Worm (Caenorhabditis elegans) whole organism, L3 larva: ENCODE results near the gene K11H12.7.

Experiments
- R02D3.7 ChIP-seq: fragments of 150-350 bp; optimal IDR thresholded peaks from 2 replicates; lab custom pipeline; 2014; ENCODE audit warnings: missing biosample characterization, missing genetic modification characterization
- ZK546.5 ChIP-seq: sonication (generic microtip); optimal IDR thresholded peaks from 2 replicates; lab custom pipeline; 2017; ENCODE audit warnings: missing biosample characterization, missing genetic modification characterization
- aly-2 ChIP-seq: fragments of 150-350 bp; optimal IDR thresholded peaks from 2 replicates; lab custom pipeline; 2014; ENCODE audit warnings: missing biosample characterization, missing genetic modification characterization
- ama-1 ChIP-seq: fragments of 150-350 bp; optimal IDR thresholded peaks from 2 replicates; lab custom pipeline; 2018
- ceh-16 ChIP-seq: sonication (generic microtip); optimal IDR thresholded peaks from 2 replicates; lab custom pipeline; 2017; ENCODE audit warnings: missing biosample characterization, missing genetic modification characterization
- ceh-28 ChIP-seq: fragments of 150-350 bp; optimal IDR thresholded peaks from 2 replicates; lab custom pipeline; 2014; ENCODE audit warnings: missing biosample characterization, missing genetic modification reagents, missing genetic modification characterization
- ceh-82 ChIP-seq: fragments of 150-350 bp; optimal IDR thresholded peaks from 2 replicates; lab custom pipeline; 2014; ENCODE audit warnings: missing biosample characterization, missing genetic modification characterization
- ceh-9 ChIP-seq: sonication (generic microtip); optimal IDR thresholded peaks from 2 replicates; lab custom pipeline; 2018; ENCODE audit warnings: missing biosample characterization, missing genetic modification characterization
- daf-12 ChIP-seq: fragments of 150-350 bp; optimal IDR thresholded peaks from 2 replicates; lab custom pipeline; 2014; ENCODE audit warnings: missing biosample characterization, missing genetic modification reagents, missing genetic modification characterization
- egl-27 ChIP-seq: sonication (generic microtip); optimal IDR thresholded peaks from 4 replicates; lab custom pipeline; 2017; ENCODE audit warnings: missing biosample characterization, missing genetic modification reagents, missing genetic modification characterization
- egl-5 ChIP-seq: fragments of 150-350 bp; optimal IDR thresholded peaks from 2 replicates; lab custom pipeline; 2017; ENCODE audit warnings: missing biosample characterization, missing genetic modification reagents, missing genetic modification characterization, inconsistent platforms
- elt-1 ChIP-seq: fragments of 150-350 bp; optimal IDR thresholded peaks from 2 replicates; lab custom pipeline; 2014; ENCODE audit warnings: missing biosample characterization, missing genetic modification characterization
- elt-2 ChIP-seq: sonication (generic microtip); optimal IDR thresholded peaks from 2 replicates; lab custom pipeline; 2016; ENCODE audit warnings: missing genetic modification reagents, mild to moderate bottlenecking, missing genetic modification characterization, missing compliant biosample characterization
- elt-3 ChIP-seq, 3 experiments: fragments of 150-350 bp in 1 of 3; sonication (generic microtip) in 2 of 3; optimal IDR thresholded peaks; 2 replicates in 2 of 3; 4 replicates in 1 of 3; lab custom pipeline; 2014 to 2017; ENCODE audit warnings: missing biosample characterization in 3 of 3, missing genetic modification characterization in 3 of 3
- eor-1 ChIP-seq, 2 experiments: fragments of 150-350 bp; optimal IDR thresholded peaks; 2 replicates each; lab custom pipeline; 2014 to 2018; ENCODE audit warnings: missing biosample characterization in 2 of 2, missing genetic modification characterization in 2 of 2
- fkh-10 ChIP-seq: sonication (generic microtip); optimal IDR thresholded peaks from 2 replicates; lab custom pipeline; 2017; ENCODE audit warnings: missing biosample characterization, missing genetic modification reagents, missing genetic modification characterization
- fkh-2 ChIP-seq: fragments of 150-350 bp; optimal IDR thresholded peaks from 2 replicates; lab custom pipeline; 2014; ENCODE audit warnings: missing biosample characterization, missing genetic modification reagents, missing genetic modification characterization
- fos-1 ChIP-seq: fragments of 150-350 bp; optimal IDR thresholded peaks from 2 replicates; lab custom pipeline; 2014; ENCODE audit warnings: missing biosample characterization, missing genetic modification characterization
- hmg-11 ChIP-seq: sonication (generic microtip); optimal IDR thresholded peaks from 2 replicates; lab custom pipeline; 2016; ENCODE audit warnings: missing genetic modification characterization, missing compliant biosample characterization
- jun-1 ChIP-seq: fragments of 150-350 bp; optimal IDR thresholded peaks from 2 replicates; lab custom pipeline; 2014; ENCODE audit warnings: missing biosample characterization, missing genetic modification reagents, missing genetic modification characterization
- lin-15B ChIP-seq: fragments of 150-350 bp; optimal IDR thresholded peaks from 2 replicates; lab custom pipeline; 2014; ENCODE audit warnings: missing biosample characterization, missing genetic modification characterization
- lin-39 ChIP-seq: fragments of 150-350 bp; optimal IDR thresholded peaks from 2 replicates; lab custom pipeline; 2018; ENCODE audit warnings: missing biosample characterization, missing genetic modification reagents, missing genetic modification characterization
- lsy-12 ChIP-seq: sonication (generic microtip); optimal IDR thresholded peaks from 2 replicates; lab custom pipeline; 2016; ENCODE audit warnings: mild to moderate bottlenecking, missing genetic modification characterization, missing compliant biosample characterization
- mdl-1 ChIP-seq: fragments of 150-350 bp; optimal IDR thresholded peaks from 2 replicates; lab custom pipeline; 2014; ENCODE audit warnings: missing biosample characterization, missing genetic modification characterization
- mml-1 ChIP-seq: fragments of 150-350 bp; sonication (generic microtip); optimal IDR thresholded peaks from 3 replicates; lab custom pipeline; 2014; ENCODE audit warnings: missing biosample characterization, missing genetic modification characterization
- nfya-1 ChIP-seq: sonication (generic microtip); optimal IDR thresholded peaks from 2 replicates; lab custom pipeline; 2017; ENCODE audit warnings: missing genetic modification characterization, mild to moderate bottlenecking, missing compliant biosample characterization, antibody characterized with exemption, moderate library complexity; ENCODE audit not compliant: insufficient read depth
- nhr-11 ChIP-seq: fragments of 150-350 bp; optimal IDR thresholded peaks from 2 replicates; lab custom pipeline; 2014; ENCODE audit warnings: missing biosample characterization, missing genetic modification characterization
- nhr-12 ChIP-seq: fragments of 150-350 bp; optimal IDR thresholded peaks from 2 replicates; lab custom pipeline; 2014; ENCODE audit warnings: missing biosample characterization, missing genetic modification characterization
- nhr-23 ChIP-seq: fragments of 150-350 bp; optimal IDR thresholded peaks from 2 replicates; lab custom pipeline; 2014; ENCODE audit warnings: missing biosample characterization, missing genetic modification reagents, missing genetic modification characterization
- nhr-237 ChIP-seq: fragments of 150-350 bp; optimal IDR thresholded peaks from 2 replicates; lab custom pipeline; 2014; ENCODE audit warnings: missing biosample characterization, missing genetic modification characterization
- nhr-25 ChIP-seq: sonication (generic microtip); optimal IDR thresholded peaks from 2 replicates; lab custom pipeline; 2017; ENCODE audit warnings: missing biosample characterization, missing genetic modification characterization
- nhr-28 ChIP-seq: fragments of 150-350 bp; optimal IDR thresholded peaks from 2 replicates; lab custom pipeline; 2014; ENCODE audit warnings: missing biosample characterization, missing genetic modification characterization
- nhr-43 ChIP-seq: sonication (generic microtip); optimal IDR thresholded peaks from 2 replicates; lab custom pipeline; 2016; ENCODE audit warnings: mild to moderate bottlenecking, missing genetic modification characterization, missing compliant biosample characterization; ENCODE audit not compliant: poor library complexity, severe bottlenecking
- nhr-67 ChIP-seq: fragments of 150-350 bp; optimal IDR thresholded peaks from 2 replicates; lab custom pipeline; 2014; ENCODE audit warnings: missing biosample characterization, missing genetic modification characterization
- nhr-76 ChIP-seq: fragments of 150-350 bp; sonication (generic microtip); optimal IDR thresholded peaks from 5 replicates; lab custom pipeline; 2014; ENCODE audit warnings: missing biosample characterization, missing genetic modification characterization
- nhr-77 ChIP-seq: fragments of 150-350 bp; optimal IDR thresholded peaks from 2 replicates; lab custom pipeline; 2014; ENCODE audit warnings: missing biosample characterization, missing genetic modification characterization
- pha-4 ChIP-seq: fragments of 150-350 bp; optimal IDR thresholded peaks from 2 replicates; lab custom pipeline; 2014; ENCODE audit warnings: missing biosample characterization, missing genetic modification reagents, missing genetic modification characterization
- pqm-1 ChIP-seq: fragments of 150-350 bp; optimal IDR thresholded peaks from 2 replicates; lab custom pipeline; 2017; ENCODE audit warnings: missing biosample characterization, missing genetic modification characterization, inconsistent platforms
- sea-2 ChIP-seq: fragments of 150-350 bp; sonication (generic microtip); optimal IDR thresholded peaks from 4 replicates; lab custom pipeline; 2014; ENCODE audit warnings: missing biosample characterization, missing genetic modification reagents, missing genetic modification characterization
- skn-1 ChIP-seq: fragments of 150-350 bp; optimal IDR thresholded peaks from 2 replicates; lab custom pipeline; 2014; ENCODE audit warnings: missing biosample characterization, missing genetic modification characterization
- snpc-4 ChIP-seq: fragments of 150-350 bp; optimal IDR thresholded peaks from 2 replicates; lab custom pipeline; 2014; ENCODE audit warnings: missing biosample characterization, missing genetic modification characterization
- tbx-2 ChIP-seq: sonication (generic microtip); optimal IDR thresholded peaks from 2 replicates; lab custom pipeline; 2016; ENCODE audit warnings: mild to moderate bottlenecking, missing genetic modification characterization, missing compliant biosample characterization
- unc-39 ChIP-seq: sonication (generic microtip); optimal IDR thresholded peaks from 4 replicates; lab custom pipeline; 2017; ENCODE audit warnings: missing biosample characterization, missing genetic modification characterization
- unc-62 ChIP-seq: fragments of 150-350 bp; sonication (generic microtip); optimal IDR thresholded peaks from 4 replicates; lab custom pipeline; 2014; ENCODE audit warnings: missing biosample characterization, missing genetic modification reagents, missing genetic modification characterization
- zag-1 ChIP-seq: fragments of 150-350 bp; optimal IDR thresholded peaks from 2 replicates; lab custom pipeline; 2014; ENCODE audit warnings: missing biosample characterization, missing genetic modification characterization
- ztf-11 ChIP-seq: fragments of 150-350 bp; optimal IDR thresholded peaks from 2 replicates; lab custom pipeline; 2014; ENCODE audit warnings: missing biosample characterization, missing genetic modification characterization
- ztf-4 ChIP-seq: fragments of 150-350 bp; optimal IDR thresholded peaks from 2 replicates; lab custom pipeline; 2014; ENCODE audit warnings: missing biosample characterization, missing genetic modification characterization

Gene K11H12.7

DNA sequence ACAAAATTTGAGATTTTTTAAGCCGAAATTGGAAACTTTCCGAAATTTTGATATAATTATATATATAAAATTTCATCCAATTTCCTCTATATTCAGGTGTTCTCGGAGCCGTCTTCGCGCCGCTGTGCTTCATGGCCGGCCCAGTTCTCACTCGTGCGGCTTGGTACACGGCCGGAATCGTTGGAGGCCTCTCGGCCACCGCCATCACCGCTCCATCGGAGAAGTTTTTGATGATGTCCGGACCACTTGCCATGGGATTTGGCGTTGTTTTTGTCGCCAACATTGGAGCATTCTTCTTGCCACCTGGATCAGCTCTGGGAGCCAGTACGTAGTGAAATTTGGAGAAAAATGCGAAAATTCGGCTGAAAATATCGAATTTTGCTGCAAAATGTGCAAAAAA lies 8.3 kb upstream of the K11H12.7 start:
- TF ChIP-seq snpc-4 (tag; lab: Kevin White, UChicago) (no peak), nhr-25 (tag; lab: Kevin White, UChicago) (no peak), egl-27 (tag; lab: Kevin White, UChicago) (no peak), sea-2 (GFP tag; lab: Kevin White, UChicago) (no peak), elt-3 (tag; optimal IDR thresholded peaks at IDR 0.05; lab: Kevin White, UChicago) (no peak), ceh-28 (tag; lab: Kevin White, UChicago) (no peak), nhr-12 (tag; lab: Kevin White, UChicago) (no peak), hmg-11 (no peak), fos-1 (tag; lab: Kevin White, UChicago) (no peak), ztf-11 (tag; lab: Kevin White, UChicago) (no peak), nhr-43 (tag; lab: Kevin White, UChicago) (no peak)

DNA sequence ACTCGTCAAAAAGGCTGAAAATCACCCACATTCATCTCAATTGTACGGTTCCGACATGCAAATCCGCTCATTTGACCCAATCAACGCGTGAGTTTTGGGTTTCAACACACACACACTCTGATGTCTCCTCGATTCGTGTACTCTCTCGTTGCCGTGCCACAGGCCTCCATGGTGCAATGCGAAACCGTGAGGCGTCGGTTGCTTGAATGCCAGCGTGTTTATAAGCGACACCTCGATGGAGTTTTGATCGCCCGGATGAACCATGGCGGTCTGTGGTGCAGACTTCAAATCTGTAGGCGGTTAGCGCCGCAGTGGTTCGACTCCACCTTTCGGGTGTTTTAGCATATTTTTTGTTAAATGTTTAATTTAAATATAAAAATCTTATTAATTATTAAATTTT lies 7.4 kb upstream of the K11H12.7 start:
- no peak for TF ChIP-seq ceh-28 (tag; lab: Kevin White, UChicago)
- TF ChIP-seq nhr-237 (tag; lab: Kevin White, UChicago): no peak
- TF ChIP-seq nhr-67 (tag; lab: Kevin White, UChicago): no peak
- TF ChIP-seq daf-12 (tag; lab: Kevin White, UChicago): no peak
- TF ChIP-seq lin-15B (tag; lab: Kevin White, UChicago): peak; percentile 45
- peak; percentile 5 for TF ChIP-seq nhr-23
- TF ChIP-seq elt-3 (tag; optimal IDR thresholded peaks at IDR 0.05; lab: Kevin White, UChicago): no peak
- TF ChIP-seq tbx-2 (tag; lab: Kevin White, UChicago): no peak
- TF ChIP-seq mml-1 (tag; lab: Kevin White, UChicago): no peak
- TF ChIP-seq nhr-76 (tag; lab: Kevin White, UChicago): no peak
- TF ChIP-seq ztf-4 (tag; lab: Kevin White, UChicago): no peak
- no peak for TF ChIP-seq hmg-11
- no peak for TF ChIP-seq jun-1
- peak; percentile 76 for TF ChIP-seq ama-1 (lab: Kevin White, UChicago)
- no peak for TF ChIP-seq nhr-77 (tag; lab: Kevin White, UChicago)
- TF ChIP-seq nhr-28 (tag; lab: Kevin White, UChicago): no peak
- no peak for TF ChIP-seq mdl-1 (tag; lab: Kevin White, UChicago)
- peak; percentile 65 for TF ChIP-seq lin-39 (tag; lab: Kevin White, UChicago)
- TF ChIP-seq ceh-16: no peak
- peak; percentile 40 for TF ChIP-seq skn-1 (tag; lab: Kevin White, UChicago)
- TF ChIP-seq elt-2 (tag; lab: Kevin White, UChicago): peak; percentile 22
- no peak for TF ChIP-seq fkh-10
- TF ChIP-seq snpc-4 (tag; lab: Kevin White, UChicago): peak; percentile 98
- no peak for TF ChIP-seq ceh-82 (tag; lab: Kevin White, UChicago)
- peak; percentile 40 for TF ChIP-seq R02D3.7 (tag; lab: Kevin White, UChicago)
- TF ChIP-seq unc-62 (GFP tag; lab: Kevin White, UChicago): no peak
- no peak for TF ChIP-seq egl-5
- TF ChIP-seq ztf-11 (tag; lab: Kevin White, UChicago): no peak
- no peak for TF ChIP-seq nhr-11 (tag; lab: Kevin White, UChicago)
- TF ChIP-seq ceh-9: no peak
- no peak for TF ChIP-seq aly-2 (tag; lab: Kevin White, UChicago)
- no peak for TF ChIP-seq fkh-2 (tag; lab: Kevin White, UChicago)
- TF ChIP-seq lsy-12 (tag; lab: Kevin White, UChicago): peak; percentile 13
- TF ChIP-seq nhr-12 (tag; lab: Kevin White, UChicago): no peak
- peak; percentile 13 for TF ChIP-seq pha-4 (tag; lab: Kevin White, UChicago)
- no peak for TF ChIP-seq unc-39 (tag; lab: Kevin White, UChicago)
- no peak for TF ChIP-seq nhr-43 (tag; lab: Kevin White, UChicago)
- no peak for TF ChIP-seq eor-1 (tag; optimal IDR thresholded peaks at IDR 0.05; lab: Kevin White, UChicago)
- peak; percentile 58 for TF ChIP-seq nfya-1
- TF ChIP-seq elt-1: no peak
- no peak for TF ChIP-seq sea-2 (GFP tag; lab: Kevin White, UChicago)
- no peak for TF ChIP-seq zag-1 (tag; lab: Kevin White, UChicago)
- TF ChIP-seq ZK546.5: no peak
- no peak for TF ChIP-seq fos-1 (tag; lab: Kevin White, UChicago)
- no peak for TF ChIP-seq pqm-1
- no peak for TF ChIP-seq nhr-25 (tag; lab: Kevin White, UChicago)
- TF ChIP-seq egl-27 (tag; lab: Kevin White, UChicago): no peak
